Worm (Caenorhabditis elegans) whole organism, L4/young adult: ENCODE data around the gene rsp-2.
"Not testable (repeated sequence)": the region's sequence is repeated elsewhere in the genome, so short reads cannot be mapped to it uniquely, and the experiment has no call there.

Experiments used
- W03F9.2 ChIP-seq: fragments of 150-350 bp; optimal IDR thresholded peaks from 2 replicates; lab custom pipeline; 2014; ENCODE audit warnings: missing biosample characterization, missing genetic modification characterization
- dao-5 ChIP-seq: sonication (generic microtip); optimal IDR thresholded peaks from 2 replicates; lab custom pipeline; 2016; ENCODE audit warnings: missing genotype, missing genetic modification characterization, moderate library complexity, missing compliant biosample characterization
- him-1 ChIP-seq: sonication (generic microtip); optimal IDR thresholded peaks from 2 replicates; lab custom pipeline; 2016; ENCODE audit warnings: missing genotype, missing genetic modification reagents, missing genetic modification characterization, missing compliant biosample characterization

rsp-2 gene

DNA sequence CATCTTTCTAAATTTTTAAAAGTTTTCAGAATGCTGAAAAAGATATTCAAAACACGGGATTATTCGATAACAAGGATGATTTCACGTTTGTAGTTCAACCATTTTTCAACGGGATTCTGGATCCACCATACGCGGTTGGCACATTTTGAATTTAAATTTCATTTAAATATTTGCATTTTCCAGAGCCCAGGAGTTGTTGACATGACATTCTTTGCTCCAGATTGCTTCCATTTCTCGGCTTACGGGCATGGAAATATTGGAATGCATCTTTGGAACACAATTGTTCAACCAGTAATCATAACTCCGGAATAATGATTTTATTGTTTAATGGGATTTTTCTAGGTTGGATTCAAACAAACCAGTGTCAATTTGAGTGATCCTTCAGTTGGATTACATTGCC, 1.9 kb downstream of the rsp-2 start:
- TF ChIP-seq W03F9.2 (tag; lab: Kevin White, UChicago) (no peak), dao-5 (tag; lab: Kevin White, UChicago) (no peak), him-1 (tag; lab: Kevin White, UChicago) (no peak)

DNA sequence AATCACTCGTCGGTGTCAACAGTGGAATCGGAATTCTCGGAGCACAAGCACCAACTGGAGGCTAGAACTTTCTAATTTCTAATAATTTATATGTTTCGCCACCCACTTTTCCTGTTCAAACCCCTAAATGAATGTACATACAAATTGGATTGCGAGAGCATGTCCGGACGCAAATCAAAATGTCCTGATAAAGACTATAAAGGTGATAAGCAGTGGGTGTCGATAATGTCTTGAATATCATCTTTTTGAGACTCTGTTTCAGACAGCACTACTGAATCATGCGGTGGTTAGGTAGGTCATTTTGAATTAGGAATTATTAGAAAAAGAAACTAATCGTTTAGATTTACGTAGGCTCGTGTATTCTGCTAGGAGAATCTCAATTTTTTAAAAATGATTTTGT, 4.0 kb downstream of the rsp-2 start, which contains the start of gene W02B12.1:
Gene W02B12.1, plus strand, starts transcription at position 269 of the 400 bp plus-strand sequence.
- no peak for TF ChIP-seq W03F9.2 (tag; lab: Kevin White, UChicago)
- TF ChIP-seq dao-5 (tag; lab: Kevin White, UChicago): no peak
- TF ChIP-seq him-1 (tag; lab: Kevin White, UChicago): no peak

DNA sequence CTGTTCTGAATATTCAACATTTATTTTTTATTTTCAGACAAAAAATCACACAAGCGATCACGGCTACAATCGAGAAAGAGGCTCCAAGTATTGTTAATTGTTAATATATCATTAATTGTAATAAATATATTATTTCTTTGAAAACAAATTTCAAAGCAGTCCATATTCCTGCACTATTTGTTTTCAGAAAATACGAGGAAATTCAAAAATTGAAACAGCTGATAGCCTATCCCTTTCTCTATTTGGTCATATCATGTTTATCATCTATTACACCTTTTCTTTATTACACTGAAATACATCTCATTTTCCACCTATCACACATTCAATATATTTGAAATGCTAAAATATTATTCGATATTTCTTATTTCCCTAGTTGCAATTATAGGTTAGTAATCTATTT, 7.8 kb downstream of the rsp-2 start, which contains the start of gene W02B12.13:
Gene W02B12.13, plus strand, starts transcription at position 301 of the 400 bp plus-strand sequence.
- TF ChIP-seq him-1 (tag; lab: Kevin White, UChicago): no peak
- no peak for TF ChIP-seq dao-5 (tag; lab: Kevin White, UChicago)
- no peak for TF ChIP-seq W03F9.2 (tag; lab: Kevin White, UChicago)

DNA sequence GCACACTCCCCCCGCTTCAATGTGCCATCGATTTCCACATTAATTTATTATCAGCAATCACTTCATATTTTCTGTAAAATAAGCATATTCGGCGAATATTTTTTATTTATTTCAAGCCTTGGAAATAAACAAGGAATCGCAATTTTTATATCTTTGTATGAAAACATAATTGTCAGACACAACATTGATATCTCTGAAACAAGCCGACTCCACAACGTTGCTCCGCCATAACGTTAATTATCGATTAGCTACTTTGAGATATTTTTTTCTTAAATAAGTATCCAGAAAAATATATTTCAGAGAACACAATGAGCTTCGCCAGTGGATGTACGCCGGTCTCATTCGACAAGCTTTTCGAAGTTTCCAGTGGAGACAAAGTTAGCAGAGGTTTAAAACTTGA, 8.9 kb downstream of the rsp-2 start, which contains the start of gene adbp-1:
Gene adbp-1, plus strand, starts transcription at position 301 of the 400 bp plus-strand sequence.
- TF ChIP-seq dao-5 (tag; lab: Kevin White, UChicago): no peak
- no peak for TF ChIP-seq him-1 (tag; lab: Kevin White, UChicago)
- TF ChIP-seq W03F9.2 (tag; lab: Kevin White, UChicago): no peak

DNA sequence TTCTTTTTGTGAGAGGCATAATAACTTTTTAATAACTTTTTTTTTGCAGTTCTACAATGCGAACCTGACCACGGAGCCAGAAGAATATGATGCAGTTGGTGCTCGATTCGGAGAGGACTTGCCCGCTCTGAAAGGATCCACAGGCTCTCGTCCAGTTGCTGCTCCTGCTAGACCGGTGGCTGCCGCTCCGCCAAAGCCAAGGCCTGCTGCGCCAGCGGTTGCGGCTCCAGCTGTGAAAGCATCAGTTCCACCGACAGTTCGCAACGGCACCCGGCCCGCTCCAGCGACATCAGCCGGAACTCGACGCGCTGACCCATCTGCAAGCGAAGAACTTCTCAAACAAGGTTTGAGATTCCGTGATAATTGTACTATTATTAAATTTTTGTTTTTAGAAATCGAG, 9.6 kb downstream of the rsp-2 start:
- TF ChIP-seq W03F9.2 (tag; lab: Kevin White, UChicago) (no peak), him-1 (tag; lab: Kevin White, UChicago) (no peak), dao-5 (tag; lab: Kevin White, UChicago) (no peak)

DNA sequence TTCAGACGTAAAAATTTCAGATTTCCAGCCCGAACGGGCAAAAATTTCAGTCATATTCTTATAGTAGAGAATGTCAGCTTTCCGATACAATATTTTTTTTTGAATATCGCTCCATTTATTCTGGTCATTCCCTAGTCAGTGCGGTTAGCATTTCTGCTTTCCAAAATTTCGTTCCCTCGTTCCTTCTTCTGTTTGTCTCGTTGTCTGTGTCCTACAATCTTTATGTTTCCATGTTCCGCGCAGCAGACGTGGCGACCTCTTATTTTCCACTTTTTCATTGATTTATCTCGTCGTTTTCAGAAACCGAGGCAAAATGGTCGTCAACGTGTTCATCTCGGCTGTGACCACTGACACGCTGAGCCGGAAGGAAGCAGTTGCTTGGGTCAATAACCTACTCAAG, 10.3 kb downstream of the rsp-2 start, which contains the start of gene ebp-2:
Gene ebp-2, plus strand, starts transcription at position 301 of the 400 bp plus-strand sequence.
- TF ChIP-seq dao-5, him-1, W03F9.2 (tag; lab: Kevin White, UChicago): not testable (repeated sequence)

DNA sequence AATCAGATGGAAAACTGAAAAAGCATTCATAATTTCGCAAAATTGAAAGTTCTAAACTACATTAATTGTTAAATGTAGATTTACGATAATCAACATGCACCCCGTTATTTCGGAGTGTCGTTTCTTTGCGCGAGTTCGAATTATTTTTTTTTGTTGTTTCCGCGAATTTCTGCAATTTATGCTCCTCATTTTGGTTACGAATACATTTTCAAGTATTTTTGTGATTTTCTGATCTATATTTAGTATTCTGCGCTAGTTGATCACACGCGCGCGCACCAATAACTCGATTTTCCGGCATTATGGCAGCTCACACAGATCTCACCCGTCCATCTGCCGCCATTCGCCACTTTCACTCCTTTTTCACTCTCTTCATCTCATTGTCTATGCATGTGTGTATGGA, 12.5 kb downstream of the rsp-2 start, which contains the start of gene VW02B12L.2:
Gene VW02B12L.2, minus strand, starts transcription at position 65 of the 400 bp plus-strand sequence.
- TF ChIP-seq dao-5 (tag; lab: Kevin White, UChicago) (no peak), him-1 (tag; lab: Kevin White, UChicago) (no peak), W03F9.2 (tag; lab: Kevin White, UChicago) (no peak)

DNA sequence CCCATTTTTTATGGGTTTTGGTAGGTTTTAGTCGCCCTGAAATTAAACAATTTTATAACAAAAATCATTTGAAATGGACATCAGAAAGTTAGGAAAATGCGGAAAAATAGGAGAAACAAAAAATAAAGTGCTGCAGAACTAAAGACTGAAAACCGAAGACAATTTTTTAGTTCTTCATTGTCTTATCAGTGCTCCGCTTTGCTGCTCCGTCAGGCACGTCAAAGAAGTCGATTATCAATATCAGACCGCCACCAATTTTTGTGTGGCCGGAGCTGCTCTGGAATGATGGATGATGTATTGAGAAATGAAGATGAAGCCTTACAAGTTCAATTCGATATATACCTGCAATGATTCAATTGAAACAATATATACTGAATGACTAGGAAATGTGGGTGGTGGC, 14.3 kb downstream of the rsp-2 start, which contains the start of gene vha-6:
Gene vha-6, minus strand, starts transcription at position 36 of the 400 bp plus-strand sequence.
- no peak for TF ChIP-seq dao-5 (tag; lab: Kevin White, UChicago)
- TF ChIP-seq W03F9.2 (tag; lab: Kevin White, UChicago): no peak
- TF ChIP-seq him-1 (tag; lab: Kevin White, UChicago): no peak

DNA sequence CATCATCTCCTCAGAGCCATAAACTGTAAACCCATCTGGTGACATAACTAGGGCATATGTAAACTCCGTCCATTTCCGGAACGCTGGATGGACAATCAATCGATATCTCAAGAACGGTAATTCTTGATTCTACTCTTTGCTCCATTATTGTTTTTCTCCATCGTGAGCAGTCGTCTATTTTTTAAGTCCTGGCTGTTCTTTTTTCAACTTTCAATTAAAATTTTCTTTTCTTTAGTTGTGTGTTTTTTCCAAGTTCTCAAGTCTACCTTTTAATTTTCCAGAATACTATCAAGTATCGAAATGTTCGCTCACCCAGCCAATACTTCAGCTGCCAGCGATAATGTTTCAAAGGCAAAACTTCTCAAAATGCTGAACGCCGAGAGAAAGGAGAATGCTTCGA, 18.8 kb downstream of the rsp-2 start, which contains the start of gene C05D12.5:
Gene C05D12.5, plus strand, starts transcription at position 301 of the 400 bp plus-strand sequence.
- TF ChIP-seq W03F9.2 (tag; lab: Kevin White, UChicago) (no peak), him-1 (tag; lab: Kevin White, UChicago) (no peak), dao-5 (tag; lab: Kevin White, UChicago) (no peak)

DNA sequence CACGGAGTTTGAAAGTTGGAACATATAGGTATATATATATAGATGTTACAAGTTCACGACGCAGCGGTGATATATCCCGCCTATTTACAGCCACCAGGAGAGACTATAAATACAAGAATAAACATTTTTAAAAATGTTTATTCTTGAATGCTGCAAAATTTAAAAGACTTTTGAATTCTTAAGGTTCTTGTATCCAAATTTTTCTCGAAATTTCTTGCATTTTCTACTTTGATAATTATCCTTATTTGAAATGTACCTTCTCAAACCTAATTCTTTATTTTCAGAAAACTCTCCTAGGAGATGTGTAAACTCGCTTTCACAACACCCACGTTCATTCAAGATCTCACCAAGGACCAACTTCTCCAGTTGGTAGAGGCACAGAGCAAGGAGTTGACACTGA, 21.2 kb downstream of the rsp-2 start, which contains the start of gene C05D12.4:
Gene C05D12.4, plus strand, starts transcription at position 301 of the 400 bp plus-strand sequence.
- no peak for TF ChIP-seq him-1 (tag; lab: Kevin White, UChicago)
- no peak for TF ChIP-seq W03F9.2 (tag; lab: Kevin White, UChicago)
- no peak for TF ChIP-seq dao-5 (tag; lab: Kevin White, UChicago)

DNA sequence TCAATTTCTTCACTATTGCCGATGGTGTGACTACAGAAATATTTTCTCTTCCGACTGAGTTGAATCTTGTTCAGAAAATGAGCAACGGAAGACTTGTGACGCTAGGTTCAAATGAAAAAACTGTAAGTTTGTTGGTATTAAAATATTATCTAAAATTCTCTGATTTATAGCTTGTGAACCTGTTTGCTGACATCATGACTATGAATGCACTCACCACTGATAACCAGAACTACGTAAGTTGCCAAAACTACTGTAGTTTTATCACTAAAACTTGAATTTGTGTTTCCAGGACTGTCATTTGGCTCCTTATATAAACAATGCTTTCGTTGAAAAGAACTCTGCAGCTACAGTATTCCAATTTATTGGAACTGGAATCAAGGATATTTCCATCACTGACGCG, 24.2 kb downstream of the rsp-2 start:
- TF ChIP-seq him-1 (tag; lab: Kevin White, UChicago) (no peak), W03F9.2 (tag; lab: Kevin White, UChicago) (no peak), dao-5 (tag; lab: Kevin White, UChicago) (no peak)

DNA sequence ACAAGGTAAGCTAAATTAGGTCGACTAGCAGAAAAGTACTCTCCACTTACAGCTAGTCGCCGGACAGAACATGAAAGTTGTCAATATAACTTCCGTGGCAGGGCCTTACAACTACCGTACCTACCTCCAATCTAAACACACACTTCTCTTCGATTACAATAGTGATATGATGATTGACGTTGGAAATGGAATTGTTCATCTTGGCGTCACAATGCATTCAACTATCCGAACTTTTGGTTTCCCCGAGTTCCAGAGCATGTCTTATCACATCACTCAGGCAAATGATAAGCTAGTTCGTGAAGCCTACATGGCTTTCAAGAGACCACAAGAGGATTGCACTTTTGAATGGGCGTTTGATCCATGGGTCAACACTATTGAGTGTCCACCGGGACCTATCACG, 25.4 kb downstream of the rsp-2 start:
- TF ChIP-seq him-1 (tag; lab: Kevin White, UChicago) (no peak), W03F9.2 (tag; lab: Kevin White, UChicago) (no peak)

DNA sequence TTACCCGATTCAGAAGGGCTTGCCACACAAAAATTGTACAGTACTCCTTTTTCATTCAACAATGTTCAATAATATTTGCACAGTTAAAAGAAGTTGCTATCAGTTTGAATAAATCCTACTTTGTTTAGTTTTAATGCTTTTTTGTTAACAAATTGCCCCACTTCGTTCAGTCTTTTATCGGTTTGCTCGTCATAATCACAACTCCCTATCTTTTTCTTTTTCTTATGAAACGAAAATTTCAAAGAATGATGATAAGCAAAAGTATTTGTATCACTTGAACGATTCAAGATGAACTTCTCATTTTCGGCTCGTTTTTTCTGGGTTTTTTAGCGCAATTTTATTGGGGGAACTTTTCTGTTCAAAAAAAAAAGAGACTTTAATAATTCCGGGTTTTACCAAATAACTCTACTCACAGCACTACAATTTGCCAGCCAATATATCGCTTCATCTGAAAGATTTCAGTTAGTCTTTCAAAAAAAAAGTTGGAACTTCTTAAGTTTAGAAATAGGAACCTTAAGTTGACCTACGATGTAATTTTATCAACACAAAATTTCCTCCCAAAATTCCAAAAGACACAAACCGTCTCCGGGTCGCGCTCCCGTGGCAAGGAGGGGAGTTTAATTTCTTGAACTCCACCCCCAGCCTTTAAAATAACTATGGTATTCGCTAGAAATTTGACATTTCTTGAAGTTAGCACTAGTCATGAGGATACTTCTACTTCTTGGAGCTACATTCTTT, 28.0 kb downstream of the rsp-2 start, which contains the start of gene C05D12.3:
Gene C05D12.3, plus strand, starts transcription at position 688 of the 738 bp plus-strand sequence.
- TF ChIP-seq W03F9.2 (tag; lab: Kevin White, UChicago): no peak
- TF ChIP-seq him-1 (tag; lab: Kevin White, UChicago): no peak
- TF ChIP-seq dao-5 (tag; lab: Kevin White, UChicago): no peak
